Fruit fly (Drosophila melanogaster) whole organism, prepupa: ENCODE data around the gene t-Grip128.

Experiments
- CG10669 ChIP-seq: fragments of 200-800 bp; sonication (Bioruptor generic); optimal IDR thresholded peaks from 3 replicates; lab custom pipeline; 2018; ENCODE audit warnings: missing biosample characterization, mild to moderate bottlenecking, missing genetic modification characterization, moderate library complexity
- CG11902 ChIP-seq: fragments of 200-800 bp; sonication (Bioruptor generic); optimal IDR thresholded peaks from 3 replicates; lab custom pipeline; 2016; ENCODE audit warnings: missing biosample characterization, missing genetic modification characterization
- CG16779 ChIP-seq: fragments of 200-800 bp; sonication (Bioruptor generic); optimal IDR thresholded peaks from 3 replicates; lab custom pipeline; 2017; ENCODE audit warnings: missing biosample characterization, mild to moderate bottlenecking, missing genetic modification characterization
- CG3032 ChIP-seq: fragments of 200-800 bp; optimal IDR thresholded peaks from 2 replicates; lab custom pipeline; 2019; ENCODE audit warnings: missing biosample characterization, mild to moderate bottlenecking, missing genetic modification characterization, moderate library complexity
- CG34406 ChIP-seq: fragments of 200-800 bp; sonication (Bioruptor generic); optimal IDR thresholded peaks from 3 replicates; lab custom pipeline; 2016; ENCODE audit warnings: missing biosample characterization, missing genetic modification characterization
- CG3919 ChIP-seq: fragments of 200-800 bp; sonication (Bioruptor generic); optimal IDR thresholded peaks from 3 replicates; lab custom pipeline; 2016; ENCODE audit warnings: missing biosample characterization, missing genetic modification characterization
- CG6163 ChIP-seq: fragments of 200-800 bp; sonication (Bioruptor generic); IDR thresholded peaks from 3 replicates; pipeline ENCODE4 v1.3.6; 2022; ENCODE audit warnings: missing biosample characterization, missing genetic modification characterization
- CG6276 ChIP-seq: fragments of 200-800 bp; sonication (Bioruptor generic); optimal IDR thresholded peaks from 2 replicates; lab custom pipeline; 2017; ENCODE audit warnings: missing biosample characterization, mild to moderate bottlenecking, missing genetic modification characterization
- CG6808 ChIP-seq: fragments of 200-800 bp; sonication (Bioruptor generic); optimal IDR thresholded peaks from 3 replicates; lab custom pipeline; 2017; ENCODE audit warnings: missing biosample characterization, missing genetic modification characterization, mild to moderate bottlenecking, moderate library complexity, missing genetic modification reagents
- CG7368 ChIP-seq: fragments of 200-800 bp; sonication (Bioruptor generic); optimal IDR thresholded peaks from 3 replicates; lab custom pipeline; 2016; ENCODE audit warnings: missing biosample characterization, missing genetic modification characterization
- CG8119 ChIP-seq: fragments of 200-800 bp; sonication (Bioruptor generic); IDR thresholded peaks from 3 replicates; pipeline ENCODE4 v1.3.6; 2022; ENCODE audit warnings: missing biosample characterization, missing genetic modification characterization
- CG8319 ChIP-seq: fragments of 200-800 bp; sonication (Bioruptor generic); optimal IDR thresholded peaks from 3 replicates; lab custom pipeline; 2016; ENCODE audit warnings: missing biosample characterization, missing genetic modification characterization
- CG8632 ChIP-seq: fragments of 200-800 bp; sonication (Bioruptor generic); optimal IDR thresholded peaks from 3 replicates; lab custom pipeline; 2016; ENCODE audit warnings: missing biosample characterization, missing genetic modification characterization
- Eip78C ChIP-seq: fragments of 200-800 bp; sonication (Bioruptor generic); peaks from one replicate; lab custom pipeline; 2016; ENCODE audit warnings: missing biosample characterization, missing genetic modification characterization
- Ets96B ChIP-seq: fragments of 200-800 bp; optimal IDR thresholded peaks from 2 replicates; lab custom pipeline; 2019; ENCODE audit warnings: missing biosample characterization, mild to moderate bottlenecking, missing genetic modification characterization, moderate library complexity
- Hr4 ChIP-seq: fragments of 200-800 bp; sonication (Bioruptor generic); optimal IDR thresholded peaks from 3 replicates; lab custom pipeline; 2016; ENCODE audit warnings: missing biosample characterization, missing genetic modification characterization
- Lpt ChIP-seq: fragments of 200-800 bp; sonication (Bioruptor generic); optimal IDR thresholded peaks from 3 replicates; lab custom pipeline; 2016; ENCODE audit warnings: missing biosample characterization, missing genetic modification characterization
- Sox14 ChIP-seq: fragments of 200-800 bp; sonication (Bioruptor generic); optimal IDR thresholded peaks from 3 replicates; lab custom pipeline; 2016; ENCODE audit warnings: missing biosample characterization, missing genetic modification characterization
- Sox15 ChIP-seq: fragments of 200-800 bp; sonication (Bioruptor generic); optimal IDR thresholded peaks from 3 replicates; lab custom pipeline; 2016; ENCODE audit warnings: missing biosample characterization, missing genetic modification characterization
- dsx ChIP-seq: fragments of 200-800 bp; optimal IDR thresholded peaks from 3 replicates; lab custom pipeline; 2019; ENCODE audit warnings: missing biosample characterization, mild to moderate bottlenecking, missing genetic modification characterization, moderate library complexity; ENCODE audit not compliant: poor library complexity, severe bottlenecking
- eg ChIP-seq: fragments of 200-800 bp; sonication (Bioruptor generic); IDR thresholded peaks from 3 replicates; pipeline ENCODE4 v1.3.6; 2022; ENCODE audit warnings: missing biosample characterization, missing genetic modification characterization
- fd85E ChIP-seq: fragments of 200-800 bp; sonication (Bioruptor generic); optimal IDR thresholded peaks from 3 replicates; lab custom pipeline; 2016; ENCODE audit warnings: missing biosample characterization, missing genetic modification characterization
- fkh ChIP-seq: fragments of 200-800 bp; sonication (Bioruptor generic); optimal IDR thresholded peaks from 3 replicates; lab custom pipeline; 2017; ENCODE audit warnings: missing biosample characterization, mild to moderate bottlenecking, missing genetic modification characterization, moderate library complexity
- lz ChIP-seq: fragments of 200-800 bp; sonication (Bioruptor generic); optimal IDR thresholded peaks from 3 replicates; lab custom pipeline; 2016; ENCODE audit warnings: missing biosample characterization, missing genetic modification characterization
- salr ChIP-seq, 2 experiments: fragments of 200-800 bp; sonication (Bioruptor generic); optimal IDR thresholded peaks; 3 replicates each; lab custom pipeline; 2016 to 2018; ENCODE audit warnings: missing biosample characterization in 2 of 2, missing genetic modification characterization in 2 of 2, mild to moderate bottlenecking in 1 of 2
- spab ChIP-seq: fragments of 200-800 bp; sonication (Bioruptor generic); optimal IDR thresholded peaks from 2 replicates; lab custom pipeline; 2017; ENCODE audit warnings: missing biosample characterization, mild to moderate bottlenecking, missing genetic modification characterization, missing genetic modification reagents
- ss ChIP-seq, 2 experiments: fragments of 200-800 bp; sonication (Bioruptor generic); optimal IDR thresholded peaks; 2 replicates in 1 of 2; 3 replicates in 1 of 2; lab custom pipeline; 2017 to 2018; ENCODE audit warnings: mild to moderate bottlenecking in 2 of 2, missing biosample characterization in 2 of 2, missing genetic modification characterization in 2 of 2, moderate library complexity in 1 of 2
- svp ChIP-seq: fragments of 200-800 bp; sonication (Bioruptor generic); peaks from one replicate; lab custom pipeline; 2016; ENCODE audit warnings: missing biosample characterization, missing genetic modification characterization
- vri ChIP-seq: fragments of 200-800 bp; sonication (Bioruptor generic); optimal IDR thresholded peaks from 3 replicates; lab custom pipeline; 2016; ENCODE audit warnings: missing biosample characterization, mild to moderate bottlenecking, missing genetic modification characterization

The t-Grip128 gene

dm6 chr3L:4996777-4997176 lies at the start of gene t-Grip128:
Gene t-Grip128 (minus strand): TSS chr3L:4996877.
- no peak for TF ChIP-seq CG10669 (GFP tag; lab: Kevin White, UChicago)
- no peak for TF ChIP-seq Lpt
- no peak for TF ChIP-seq CG6808 (GFP tag; lab: Kevin White, UChicago)
- TF ChIP-seq salr (GFP tag; optimal IDR thresholded peaks at IDR 0.05; lab: Kevin White, UChicago), result no peak
- TF ChIP-seq CG6163 (GFP tag; lab: Robert Waterston, UW), result no peak
- TF ChIP-seq ss (GFP tag; optimal IDR thresholded peaks at IDR 0.05; lab: Kevin White, UChicago), result no peak
- no peak for TF ChIP-seq CG34406
- no peak for TF ChIP-seq vri (GFP tag; lab: Kevin White, UChicago)
- TF ChIP-seq CG8319 (GFP tag; lab: Kevin White, UChicago), result no peak
- TF ChIP-seq CG3032 (tag; lab: Kevin White, UChicago), result no peak
- no peak for TF ChIP-seq Ets96B (tag; lab: Kevin White, UChicago)
- TF ChIP-seq CG16779 (tag; lab: Kevin White, UChicago), result no peak
- TF ChIP-seq CG7368 (GFP tag; lab: Kevin White, UChicago), result no peak
- TF ChIP-seq CG8119, result no peak
- no peak for TF ChIP-seq CG3919
- TF ChIP-seq fkh (GFP tag; lab: Kevin White, UChicago), result no peak
- no peak for TF ChIP-seq dsx
- TF ChIP-seq spab, result no peak
- TF ChIP-seq, all 60 proteins: peak for 0

dm6 chr3L:5017521-5017920 lies 20.8 kb upstream of the t-Grip128 start:
- TF ChIP-seq fd85E, result no peak
- no peak for TF ChIP-seq svp (GFP tag; lab: Kevin White, UChicago)
- TF ChIP-seq fkh (GFP tag; lab: Kevin White, UChicago), result peak; percentile 33
- TF ChIP-seq CG8632, result no peak
- no peak for TF ChIP-seq CG11902 (GFP tag; lab: Kevin White, UChicago)

dm6 chr3L:5012033-5012432 lies 15.4 kb upstream of the t-Grip128 start, which contains the start of gene ATPsynCF6L:
Gene ATPsynCF6L (minus strand): TSS chr3L:5012133.
- TF ChIP-seq Sox14 (GFP tag; lab: Kevin White, UChicago), result no peak

dm6 chr3L:4999447-5000226 lies 3.0 kb upstream of the t-Grip128 start:
- TF ChIP-seq Eip78C (GFP tag; lab: Kevin White, UChicago) (peak; percentile 63), eg (GFP tag; lab: Robert Waterston, UW) (no peak), svp (GFP tag; lab: Kevin White, UChicago) (peak; percentile 65), lz (GFP tag; lab: Kevin White, UChicago) (no peak), Ets96B (tag; lab: Kevin White, UChicago) (peak; percentile 0)

- TF ChIP-seq CG6276 (GFP tag; lab: Kevin White, UChicago), result no peak
- TF ChIP-seq fkh (GFP tag; lab: Kevin White, UChicago), result peak; percentile 19
- no peak for TF ChIP-seq CG6163 (GFP tag; lab: Robert Waterston, UW)
Observed at dm6 chr3L:4992126-4992525, 4.6 kb downstream of the t-Grip128 start.

dm6 chr3L:4980669-4981068 lies 16.0 kb downstream of the t-Grip128 start, which contains the start of gene CG17030:
Gene CG17030 (minus strand): TSS chr3L:4980769.
- TF ChIP-seq CG11902 (GFP tag; lab: Kevin White, UChicago), result no peak

dm6 chr3L:4978945-4979344 lies 17.7 kb downstream of the t-Grip128 start:
- TF ChIP-seq Sox15 (GFP tag; lab: Kevin White, UChicago) (no peak), spab (no peak), Hr4 (no peak), CG6163 (GFP tag; lab: Robert Waterston, UW) (no peak), svp (GFP tag; lab: Kevin White, UChicago) (no peak)
